Worm (Caenorhabditis elegans) whole organism, L4 larva: ENCODE data around the gene npr-3.
A peak's percentile ranks its signal among the peaks of the same experiment; 100 is the strongest.

Source experiments
- D1046.2 ChIP-seq: fragments of 200-800 bp; sonication (Bioruptor generic); IDR thresholded peaks from 2 replicates; pipeline ENCODE4 v1.3.6; 2022; ENCODE audit warnings: missing genetic modification characterization, missing compliant biosample characterization
- R02D3.7 ChIP-seq: fragments of 150-350 bp; sonication (generic microtip); optimal IDR thresholded peaks from 3 replicates; lab custom pipeline; 2014; ENCODE audit warnings: missing biosample characterization, missing genetic modification characterization
- T26A8.4 ChIP-seq: fragments of 200-800 bp; sonication (Bioruptor generic); IDR thresholded peaks from 2 replicates; pipeline ENCODE4 v1.3.6; 2022; ENCODE audit warnings: missing genetic modification characterization, missing compliant biosample characterization
- Y48G9A.11 ChIP-seq: fragments of 200-800 bp; sonication (Bioruptor generic); IDR thresholded peaks from 2 replicates; pipeline ENCODE4 v1.3.6; 2022; ENCODE audit warnings: missing genetic modification reagents, missing genetic modification characterization, missing compliant biosample characterization
- ZK337.2 ChIP-seq: fragments of 200-800 bp; sonication (Bioruptor generic); IDR thresholded peaks from 2 replicates; pipeline ENCODE4 v1.3.6; 2022; ENCODE audit warnings: missing genetic modification reagents, missing genetic modification characterization, missing compliant biosample characterization
- aha-1 ChIP-seq: fragments of 150-350 bp; peaks from one replicate; lab custom pipeline; 2014; ENCODE audit warnings: missing biosample characterization, missing genetic modification characterization
- ceh-32 ChIP-seq: sonication (generic microtip); optimal IDR thresholded peaks from 2 replicates; lab custom pipeline; 2016; ENCODE audit warnings: mild to moderate bottlenecking, missing genetic modification characterization, missing compliant biosample characterization; ENCODE audit not compliant: poor library complexity
- ctbp-1 ChIP-seq: fragments of 200-800 bp; sonication (Bioruptor generic); IDR thresholded peaks from 2 replicates; pipeline ENCODE4 v1.3.6; 2022; ENCODE audit warnings: missing genetic modification reagents, missing genetic modification characterization, missing compliant biosample characterization
- daf-16 ChIP-seq, 3 experiments: sonication (generic microtip); optimal IDR thresholded peaks; 2 replicates each; lab custom pipeline; 2016 to 2017; ENCODE audit warnings: missing genetic modification characterization in 3 of 3, missing genetic modification reagents in 3 of 3, mild to moderate bottlenecking in 2 of 3, missing compliant biosample characterization in 2 of 3, missing biosample characterization in 1 of 3, moderate library complexity in 1 of 3
- daf-19 ChIP-seq: fragments of 200-800 bp; sonication (Bioruptor generic); conservative IDR thresholded peaks from 2 replicates; pipeline ENCODE4 v1.3.6; 2022; ENCODE audit warnings: missing genetic modification characterization, missing compliant biosample characterization
- dmd-6 ChIP-seq: fragments of 200-800 bp; sonication (Bioruptor generic); IDR thresholded peaks from 2 replicates; pipeline ENCODE4 v1.3.6; 2022; ENCODE audit warnings: missing genetic modification reagents, missing genetic modification characterization, missing compliant biosample characterization
- dmd-8 ChIP-seq: fragments of 200-800 bp; sonication (Bioruptor generic); IDR thresholded peaks from 2 replicates; pipeline ENCODE4 v1.3.6; 2022; ENCODE audit warnings: missing genetic modification characterization, missing compliant biosample characterization
- dve-1 ChIP-seq: sonication (generic microtip); optimal IDR thresholded peaks from 2 replicates; lab custom pipeline; 2017; ENCODE audit warnings: antibody characterized with exemption, mild to moderate bottlenecking, missing genetic modification characterization, missing compliant biosample characterization; ENCODE audit not compliant: insufficient read depth
- egl-43 ChIP-seq: fragments of 200-800 bp; sonication (Bioruptor generic); IDR thresholded peaks from 2 replicates; pipeline ENCODE4 v1.3.6; 2022; ENCODE audit warnings: missing genetic modification reagents, missing genetic modification characterization, missing compliant biosample characterization
- fkh-10 ChIP-seq: fragments of 150-350 bp; optimal IDR thresholded peaks from 2 replicates; lab custom pipeline; 2014; ENCODE audit warnings: missing biosample characterization, missing genetic modification reagents, missing genetic modification characterization
- hif-1 ChIP-seq, 2 experiments: sonication (generic microtip); optimal IDR thresholded peaks; 2 replicates each; lab custom pipeline; 2016 to 2017; ENCODE audit warnings: missing compliant biosample characterization in 2 of 2, missing genetic modification characterization in 2 of 2, missing genetic modification reagents in 2 of 2, missing genotype in 2 of 2, mild to moderate bottlenecking in 1 of 2
- hlh-30 ChIP-seq: sonication (generic microtip); optimal IDR thresholded peaks from 2 replicates; lab custom pipeline; 2017; ENCODE audit warnings: antibody characterized with exemption, mild to moderate bottlenecking, missing genetic modification characterization, missing compliant biosample characterization; ENCODE audit not compliant: insufficient read depth
- jun-1 ChIP-seq: fragments of 150-350 bp; optimal IDR thresholded peaks from 2 replicates; lab custom pipeline; 2014; ENCODE audit warnings: missing biosample characterization, missing genetic modification reagents, missing genetic modification characterization
- lim-7 ChIP-seq: fragments of 200-800 bp; sonication (Bioruptor generic); IDR thresholded peaks from 2 replicates; pipeline ENCODE4 v1.3.6; 2022; ENCODE audit warnings: missing genetic modification characterization, missing compliant biosample characterization
- lin-13 ChIP-seq: fragments of 150-350 bp; optimal IDR thresholded peaks from 2 replicates; lab custom pipeline; 2014; ENCODE audit warnings: missing biosample characterization, missing genetic modification reagents, missing genetic modification characterization
- lin-15B ChIP-seq: fragments of 150-350 bp; sonication (generic microtip); optimal IDR thresholded peaks from 3 replicates; lab custom pipeline; 2014; ENCODE audit warnings: missing biosample characterization, missing genetic modification characterization
- lin-38 ChIP-seq: fragments of 200-800 bp; sonication (Bioruptor generic); IDR thresholded peaks from 2 replicates; pipeline ENCODE4 v1.3.6; 2022; ENCODE audit warnings: missing genetic modification reagents, missing genetic modification characterization, missing compliant biosample characterization
- lin-39 ChIP-seq: fragments of 150-350 bp; optimal IDR thresholded peaks from 2 replicates; lab custom pipeline; 2014; ENCODE audit warnings: missing biosample characterization, missing genetic modification reagents, missing genetic modification characterization
- madf-9 ChIP-seq: fragments of 200-800 bp; sonication (Bioruptor generic); conservative IDR thresholded peaks from 2 replicates; pipeline ENCODE4 v1.3.6; 2022; ENCODE audit warnings: missing genetic modification reagents, missing genetic modification characterization, missing compliant biosample characterization
- mep-1 ChIP-seq: fragments of 150-350 bp; sonication (generic microtip); optimal IDR thresholded peaks from 3 replicates; lab custom pipeline; 2014; ENCODE audit warnings: missing biosample characterization, missing genetic modification characterization
- nhr-10 ChIP-seq: fragments of 150-350 bp; optimal IDR thresholded peaks from 2 replicates; lab custom pipeline; 2014; ENCODE audit warnings: missing biosample characterization, missing genetic modification characterization
- nhr-11 ChIP-seq: fragments of 150-350 bp; optimal IDR thresholded peaks from 2 replicates; lab custom pipeline; 2014; ENCODE audit warnings: missing biosample characterization, missing genetic modification characterization
- nhr-28 ChIP-seq: fragments of 150-350 bp; optimal IDR thresholded peaks from 2 replicates; lab custom pipeline; 2014; ENCODE audit warnings: missing biosample characterization, missing genetic modification characterization
- nhr-42 ChIP-seq: fragments of 200-800 bp; sonication (Bioruptor generic); IDR thresholded peaks from 2 replicates; pipeline ENCODE4 v1.3.6; 2022; ENCODE audit warnings: missing genetic modification characterization, missing compliant biosample characterization
- nhr-48 ChIP-seq: sonication (generic microtip); optimal IDR thresholded peaks from 2 replicates; lab custom pipeline; 2016; ENCODE audit warnings: mild to moderate bottlenecking, missing genetic modification characterization, missing compliant biosample characterization
- nhr-76 ChIP-seq: fragments of 150-350 bp; optimal IDR thresholded peaks from 2 replicates; lab custom pipeline; 2014; ENCODE audit warnings: missing biosample characterization, missing genetic modification characterization
- php-3 ChIP-seq: fragments of 200-800 bp; sonication (Bioruptor generic); IDR thresholded peaks from 2 replicates; pipeline ENCODE4 v1.3.6; 2022; ENCODE audit warnings: missing genetic modification reagents, missing genetic modification characterization, missing compliant biosample characterization
- pqm-1 ChIP-seq: sonication (generic microtip); optimal IDR thresholded peaks from 2 replicates; lab custom pipeline; 2017; ENCODE audit warnings: missing biosample characterization, missing genetic modification characterization
- saeg-2 ChIP-seq: fragments of 200-800 bp; sonication (Bioruptor generic); IDR thresholded peaks from 2 replicates; pipeline ENCODE4 v1.3.6; 2022; ENCODE audit warnings: missing genetic modification reagents, missing genetic modification characterization, missing compliant biosample characterization
- sdz-12 ChIP-seq: fragments of 200-800 bp; sonication (Bioruptor generic); optimal IDR thresholded peaks from 2 replicates; lab custom pipeline; 2018; ENCODE audit warnings: mild to moderate bottlenecking, missing genetic modification characterization, missing compliant biosample characterization
- snpc-1.2 ChIP-seq: fragments of 200-800 bp; sonication (Bioruptor generic); IDR thresholded peaks from 2 replicates; pipeline ENCODE4 v1.3.6; 2022; ENCODE audit warnings: missing genetic modification reagents, missing genetic modification characterization, missing compliant biosample characterization
- snpc-4 ChIP-seq: fragments of 150-350 bp; optimal IDR thresholded peaks from 2 replicates; lab custom pipeline; 2014; ENCODE audit warnings: missing biosample characterization, missing genetic modification characterization
- spr-3 ChIP-seq: fragments of 200-800 bp; sonication (Bioruptor generic); optimal IDR thresholded peaks from 2 replicates; lab custom pipeline; 2018; ENCODE audit warnings: mild to moderate bottlenecking, missing genetic modification characterization, missing compliant biosample characterization
- tra-1 ChIP-seq: fragments of 200-800 bp; sonication (Bioruptor generic); IDR thresholded peaks from 2 replicates; pipeline ENCODE4 v1.3.6; 2022; ENCODE audit warnings: missing genetic modification reagents, missing genetic modification characterization, missing compliant biosample characterization
- unc-62 ChIP-seq, 3 experiments: fragments of 150-350 bp in 1 of 3; sonication (generic microtip); optimal IDR thresholded peaks in 2 of 3; peaks in 1 of 3; 1 replicate in 1 of 3; 2 replicates in 2 of 3; lab custom pipeline; 2014 to 2017; ENCODE audit warnings: missing biosample characterization in 3 of 3, missing genetic modification characterization in 3 of 3, missing genetic modification reagents in 3 of 3, missing genotype in 1 of 3
- zag-1 ChIP-seq: fragments of 150-350 bp; optimal IDR thresholded peaks from 2 replicates; lab custom pipeline; 2014; ENCODE audit warnings: missing biosample characterization, missing genetic modification characterization

npr-3 gene

DNA sequence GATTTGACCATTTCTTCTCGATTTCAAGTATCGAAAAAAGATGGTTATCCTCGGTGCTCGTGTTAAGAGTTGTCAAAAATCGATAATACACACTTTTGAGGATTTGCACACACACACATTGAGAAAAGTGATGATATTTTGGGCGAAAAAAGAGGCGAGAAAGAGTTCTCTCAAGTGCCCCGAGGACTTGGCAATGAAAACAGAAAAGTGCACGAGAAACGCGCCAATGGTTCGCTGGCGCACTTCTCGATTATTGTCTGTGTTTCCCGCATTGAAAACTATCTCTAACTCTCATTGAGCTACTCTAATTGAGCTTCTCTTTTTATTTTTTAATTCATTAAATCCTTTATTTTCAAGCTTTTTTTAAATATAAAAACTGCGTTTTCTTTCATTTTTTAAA, 26.1 kb upstream of the npr-3 start (continued):
- TF ChIP-seq nhr-42 (GFP tag; lab: Robert Waterston, UW), result no peak
- TF ChIP-seq lin-15B (tag; lab: Kevin White, UChicago), result no peak
- no peak for TF ChIP-seq nhr-76 (tag; lab: Kevin White, UChicago)
- TF ChIP-seq lin-39 (tag; lab: Kevin White, UChicago), result no peak
- no peak for TF ChIP-seq tra-1 (GFP tag; lab: Robert Waterston, UW)
- TF ChIP-seq dve-1 (tag; lab: Kevin White, UChicago), result peak; percentile 49
- no peak for TF ChIP-seq R02D3.7 (tag; lab: Kevin White, UChicago)
- TF ChIP-seq unc-62 (GFP tag; optimal IDR thresholded peaks at IDR 0.05 in 1 of 2; lab: Kevin White, UChicago), result peak in 1 of 2 experiments; percentile 21
- TF ChIP-seq unc-62 (tag; optimal IDR thresholded peaks at IDR 0.05; lab: Kevin White, UChicago), result no peak
- peak; percentile 61 for TF ChIP-seq ctbp-1
- TF ChIP-seq mep-1 (tag; lab: Kevin White, UChicago), result peak; percentile 80
- no peak for TF ChIP-seq madf-9 (GFP tag; lab: Robert Waterston, UW)
- no peak for TF ChIP-seq snpc-4
- TF ChIP-seq T26A8.4 (GFP tag; lab: Robert Waterston, UW), result 0 out of 2 replicates have a peak, but pooled peaks have one; percentile 28
- TF ChIP-seq lin-13 (GFP tag; lab: Kevin White, UChicago), result peak; percentile 13

DNA sequence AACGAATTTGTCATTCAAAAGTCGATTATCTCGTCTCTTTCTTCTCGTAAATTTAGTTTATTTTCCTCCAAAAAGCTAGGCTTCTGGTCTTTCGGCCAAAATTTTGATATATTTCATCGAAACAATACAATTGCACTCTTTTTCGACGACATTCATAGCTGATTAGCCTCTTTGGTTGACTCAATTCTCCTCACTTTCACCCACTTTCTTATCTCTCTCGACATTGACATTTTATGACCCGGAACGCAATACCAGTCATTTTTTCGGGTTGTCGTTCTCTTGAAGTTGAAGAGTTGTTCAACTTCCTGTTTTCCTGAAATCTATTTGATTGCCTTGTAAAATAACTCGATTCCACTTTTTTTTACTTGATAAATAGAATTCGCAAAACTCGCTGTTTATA, 25.2 kb upstream of the npr-3 start:
- TF ChIP-seq unc-62 (GFP tag; optimal IDR thresholded peaks at IDR 0.05 in 1 of 2; lab: Kevin White, UChicago) (no peak), unc-62 (tag; optimal IDR thresholded peaks at IDR 0.05; lab: Kevin White, UChicago) (no peak), aha-1 (tag; lab: Kevin White, UChicago) (peak; percentile 21), Y48G9A.11 (GFP tag; lab: Robert Waterston, UW) (no peak), lin-15B (tag; lab: Kevin White, UChicago) (no peak), zag-1 (tag; lab: Kevin White, UChicago) (no peak), php-3 (GFP tag; lab: Robert Waterston, UW) (0 out of 2 replicates have a peak, but pooled peaks have one; percentile 33), pqm-1 (tag; lab: Kevin White, UChicago) (peak; percentile 71), nhr-10 (tag; lab: Kevin White, UChicago) (no peak), nhr-28 (tag; lab: Kevin White, UChicago) (peak; percentile 31), hif-1 (tag; optimal IDR thresholded peaks at IDR 0.05; lab: Kevin White, UChicago) (no peak), nhr-48 (tag; lab: Kevin White, UChicago) (no peak), daf-16 (GFP tag; optimal IDR thresholded peaks at IDR 0.05; lab: Kevin White, UChicago) (no peak), daf-16 (tag; optimal IDR thresholded peaks at IDR 0.05; lab: Kevin White, UChicago) (peak; percentile 61), lim-7 (GFP tag; lab: Robert Waterston, UW) (no peak), spr-3 (GFP tag; lab: Kevin White, UChicago) (no peak), snpc-1.2 (no peak), nhr-11 (no peak), saeg-2 (GFP tag; lab: Robert Waterston, UW) (no peak), ceh-32 (no peak), lin-38 (GFP tag; lab: Robert Waterston, UW) (no peak), dmd-8 (GFP tag; lab: Robert Waterston, UW) (no peak), ctbp-1 (no peak), ZK337.2 (GFP tag; lab: Robert Waterston, UW) (no peak), sdz-12 (GFP tag; lab: Kevin White, UChicago) (no peak), dve-1 (tag; lab: Kevin White, UChicago) (peak; percentile 62), mep-1 (tag; lab: Kevin White, UChicago) (no peak), lin-13 (GFP tag; lab: Kevin White, UChicago) (no peak), jun-1 (tag; lab: Kevin White, UChicago) (no peak), hlh-30 (tag; lab: Kevin White, UChicago) (no peak), fkh-10 (GFP tag; lab: Kevin White, UChicago) (no peak), D1046.2 (GFP tag; lab: Robert Waterston, UW) (no peak), dmd-6 (peak; percentile 50; the same call in 1 of the 2 replicates), daf-19 (GFP tag; lab: Robert Waterston, UW) (no peak), egl-43 (no peak)
